Fruit fly (Drosophila melanogaster) whole organism, pupa: Measurements from ENCODE around the gene CG2975.

Experiments used
- CG10348 ChIP-seq: fragments of 200-800 bp; sonication (Bioruptor generic); IDR thresholded peaks from 2 replicates; pipeline ENCODE4 v1.3.6; 2022; ENCODE audit warnings: missing biosample characterization, missing genetic modification characterization
- CG4496 ChIP-seq: fragments of 200-800 bp; sonication (Bioruptor generic); IDR thresholded peaks from 3 replicates; pipeline ENCODE4 v1.3.6; 2022; ENCODE audit warnings: missing biosample characterization, missing genetic modification characterization
- gl ChIP-seq: fragments of 200-800 bp; sonication (Bioruptor generic); optimal IDR thresholded peaks from 2 replicates; lab custom pipeline; 2018; ENCODE audit warnings: missing biosample characterization, mild to moderate bottlenecking, missing genetic modification characterization

DNA sequence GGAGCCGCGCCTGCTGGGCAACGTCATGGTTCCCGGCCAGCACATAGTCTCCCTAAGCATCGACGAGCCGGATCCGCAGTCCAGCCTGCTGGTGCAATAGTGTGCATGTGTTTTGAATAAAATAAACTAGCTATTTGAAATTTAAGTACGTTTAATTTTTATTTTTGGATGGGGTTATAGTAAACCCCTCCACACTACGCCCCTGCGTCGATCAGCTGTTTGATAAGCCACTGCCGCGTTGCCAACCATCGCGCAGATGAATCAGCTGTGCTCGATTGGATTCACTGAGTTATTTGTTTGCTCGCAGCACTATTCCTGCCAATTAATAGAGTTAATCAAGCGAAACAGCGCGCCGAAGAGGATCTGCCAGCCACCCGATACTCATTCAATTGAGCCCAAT is 38.9 kb downstream of the CG2975 start, which contains the start of gene RabGGTb:
- TF ChIP-seq CG4496 = peak; percentile 83
- TF ChIP-seq gl (tag; lab: Kevin White, UChicago) = no peak
- TF ChIP-seq CG10348 (GFP tag; lab: Robert Waterston, UW) = no peak
